Worm (Caenorhabditis elegans): ENCODE results near the gene W08F4.10.

DNA sequence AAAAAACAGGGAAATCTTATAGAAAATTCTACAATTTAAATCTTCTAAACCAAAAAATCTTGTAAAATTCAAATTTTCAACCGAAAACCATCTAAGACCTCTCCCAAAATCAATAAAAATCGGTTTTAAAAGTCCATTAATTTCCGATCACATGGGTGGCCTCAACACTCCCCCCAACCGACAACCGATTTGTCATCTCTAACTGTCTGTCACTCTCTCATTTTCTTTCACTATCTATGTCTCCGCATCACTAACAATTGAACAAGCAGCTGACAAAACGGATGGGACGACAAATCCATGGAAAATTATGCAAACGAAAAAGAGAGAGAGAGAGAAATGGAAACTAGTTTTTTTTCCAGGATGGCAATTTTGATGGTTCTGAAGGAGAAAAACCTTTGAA is 12.0 kb upstream of the W08F4.10 start:
- no peak for TF ChIP-seq aly-2 (tag; optimal IDR thresholded peaks at IDR 0.05)
- no peak for TF ChIP-seq elt-3 (tag; optimal IDR thresholded peaks at IDR 0.05)
- TF ChIP-seq nhr-76 (tag; optimal IDR thresholded peaks at IDR 0.05): no peak
- no peak for TF ChIP-seq ztf-11 (tag; optimal IDR thresholded peaks at IDR 0.05)
- no peak for TF ChIP-seq ama-1 (optimal IDR thresholded peaks at IDR 0.05)
- TF ChIP-seq snpc-4 (tag; optimal IDR thresholded peaks at IDR 0.05): peak; percentile 92
- TF ChIP-seq nhr-237 (tag; optimal IDR thresholded peaks at IDR 0.05): no peak
